Fruit fly (Drosophila melanogaster) whole organism, embryonic: ENCODE results near the gene CG8460.

Source experiments
- CG11398 ChIP-seq: fragments of 200-800 bp; sonication (Bioruptor generic); optimal IDR thresholded peaks from 2 replicates; lab custom pipeline; 2016; ENCODE audit warnings: missing biosample characterization, missing genetic modification characterization
- CG17568 ChIP-seq: fragments of 200-800 bp; sonication (Bioruptor generic); optimal IDR thresholded peaks from 2 replicates; lab custom pipeline; 2018; ENCODE audit warnings: missing biosample characterization, mild to moderate bottlenecking, missing genetic modification characterization, moderate library complexity
- CG2116 ChIP-seq: fragments of 200-800 bp; sonication (Bioruptor generic); optimal IDR thresholded peaks from 3 replicates; lab custom pipeline; 2018; ENCODE audit warnings: missing biosample characterization, mild to moderate bottlenecking, missing genetic modification characterization
- CG7963 ChIP-seq: fragments of 200-800 bp; sonication (Bioruptor generic); IDR thresholded peaks from 3 replicates; pipeline ENCODE4 v1.3.6; 2022; ENCODE audit warnings: missing biosample characterization, missing genetic modification characterization; ENCODE audit not compliant: partially characterized antibody
- croc ChIP-seq: fragments of 200-800 bp; sonication (Bioruptor generic); conservative IDR thresholded peaks from 3 replicates; pipeline ENCODE4 v1.3.6; 2022; ENCODE audit warnings: missing biosample characterization, missing genetic modification characterization
- mld ChIP-seq: fragments of 200-800 bp; sonication (Bioruptor generic); IDR thresholded peaks from 3 replicates; pipeline ENCODE4 v1.3.6; 2022; ENCODE audit warnings: missing biosample characterization, missing genetic modification characterization; ENCODE audit not compliant: partially characterized antibody
- psq ChIP-seq: fragments of 200-800 bp; sonication (Bioruptor generic); optimal IDR thresholded peaks from 2 replicates; lab custom pipeline; 2017; ENCODE audit warnings: missing biosample characterization, missing genetic modification characterization

dm6 chr2L:8211070-8211469 lies 14.1 kb downstream of the CG8460 start, which contains the start of gene Ssb-c31a:
- no peak for TF ChIP-seq CG7963
- no peak for TF ChIP-seq CG11398 (GFP tag; lab: Kevin White, UChicago)
- TF ChIP-seq psq (GFP tag; lab: Kevin White, UChicago), result no peak
- peak; percentile 79 for TF ChIP-seq CG2116 (GFP tag; lab: Kevin White, UChicago)
- peak; percentile 33; the same call in 1 of the 3 replicates for TF ChIP-seq croc (GFP tag; lab: Robert Waterston, UW)
- TF ChIP-seq CG17568, result no peak
- TF ChIP-seq mld, result no peak
